Worm (Caenorhabditis elegans): Measurements from ENCODE around the gene F09E5.3.

F09E5.3 gene

DNA sequence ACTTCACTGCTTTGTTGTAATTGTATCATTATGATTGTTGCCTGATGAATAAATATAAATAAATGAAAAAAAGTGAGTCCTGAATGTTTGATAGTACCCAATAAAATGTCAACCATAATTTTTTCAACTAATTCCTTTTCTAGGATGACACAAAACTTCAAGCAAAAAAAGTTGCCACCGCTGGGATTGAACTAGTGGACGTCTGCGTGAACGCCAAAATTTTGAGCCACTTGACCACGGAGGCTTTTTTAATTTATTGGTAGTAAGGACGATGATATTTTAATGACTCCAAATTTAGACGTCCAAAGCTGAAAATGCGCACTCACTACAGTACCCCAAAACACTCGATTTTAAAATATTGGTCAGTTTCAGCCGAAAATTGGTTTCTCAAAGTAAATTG lies 20.2 kb upstream of the F09E5.3 start (continued):
- TF ChIP-seq daf-19 (GFP tag; conservative IDR thresholded peaks at IDR 0.05) (peak; percentile 86), T26A8.4 (GFP tag; IDR thresholded peaks at IDR 0.05) (peak; percentile 89), daf-12 (tag; optimal IDR thresholded peaks at IDR 0.05) (no peak)

DNA sequence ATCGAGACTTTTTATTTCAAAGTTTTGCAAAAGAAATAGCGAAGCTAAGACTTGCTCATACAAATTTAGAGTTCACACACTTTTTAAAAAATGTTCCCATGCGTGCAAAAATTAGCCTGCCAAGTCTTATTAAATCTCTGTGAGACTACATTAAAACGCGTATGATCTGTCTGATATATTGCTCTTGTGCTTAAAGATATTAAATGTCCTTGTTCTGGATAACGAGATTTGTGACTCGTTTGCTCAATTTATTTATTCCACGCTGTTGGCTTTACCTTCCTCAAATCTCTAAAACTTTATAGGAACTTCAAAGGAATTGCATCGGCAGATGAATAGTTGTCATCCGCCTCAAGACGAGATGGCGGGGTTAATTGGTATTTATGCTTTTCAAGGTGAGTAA lies 18.4 kb upstream of the F09E5.3 start, which contains the start of gene srg-69:
Gene srg-69 (plus strand): TSS at position 301 of the 400 bp plus-strand sequence.
- no peak for TF ChIP-seq dmd-9 (GFP tag; IDR thresholded peaks at IDR 0.05)
- no peak for TF ChIP-seq T20F7.1 (GFP tag; optimal IDR thresholded peaks at IDR 0.05)
- no peak for TF ChIP-seq duxl-1 (tag; optimal IDR thresholded peaks at IDR 0.05; ENCODE audit: poor library complexity)
- no peak for TF ChIP-seq F10B5.3 (tag; optimal IDR thresholded peaks at IDR 0.05)
- no peak for TF ChIP-seq aly-2 (tag; optimal IDR thresholded peaks at IDR 0.05)
- no peak for TF ChIP-seq ceh-32 (tag; optimal IDR thresholded peaks at IDR 0.05; ENCODE audit: poor library complexity)
- no peak for TF ChIP-seq zip-2 (tag; optimal IDR thresholded peaks at IDR 0.05)

DNA sequence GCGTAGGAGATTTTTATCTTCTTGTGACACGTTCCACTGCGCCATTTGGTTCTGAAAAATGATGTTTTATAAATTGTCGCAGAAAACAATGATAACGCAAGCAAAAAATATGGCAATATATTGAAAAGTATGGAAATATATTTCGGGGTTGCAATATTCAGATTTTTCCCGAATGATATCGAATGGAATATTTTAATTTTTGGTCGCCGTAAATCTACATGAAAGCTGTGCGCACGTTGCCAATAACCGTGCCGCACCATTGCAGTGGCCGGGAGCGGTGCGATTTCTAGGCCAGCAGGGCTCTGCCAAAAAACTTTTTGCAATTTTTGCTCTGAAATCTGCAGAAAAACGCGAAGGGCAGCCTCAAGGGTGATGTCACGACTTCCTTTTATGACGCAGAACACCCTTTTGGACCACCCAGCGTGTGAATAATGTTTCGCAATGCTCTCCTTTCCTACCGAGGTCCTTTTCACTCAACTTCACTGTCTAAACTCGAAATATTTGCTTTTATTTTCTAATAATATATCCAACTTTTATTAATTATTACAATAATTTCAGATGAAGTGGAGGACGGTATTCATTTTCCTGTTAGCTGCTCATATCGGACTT lies 15.6 kb upstream of the F09E5.3 start, which contains the start of the genes F09E5.11 and bmy-1:
Gene F09E5.11 (minus strand): TSS at position 51 of the 609 bp plus-strand sequence.
Gene bmy-1 (plus strand): TSS at position 559 of the 609 bp plus-strand sequence.
- TF ChIP-seq F37D6.2 (tag; optimal IDR thresholded peaks at IDR 0.05) (peak; percentile 58), T26A8.4 (GFP tag; IDR thresholded peaks at IDR 0.05) (peak; percentile 80), ctbp-1 (GFP tag; IDR thresholded peaks at IDR 0.05) (0 out of 2 replicates have a peak, but pooled peaks have one; percentile 54), vab-7 (GFP tag; IDR thresholded peaks at IDR 0.05) (peak; percentile 82), hlh-30 (tag; optimal IDR thresholded peaks at IDR 0.05; ENCODE audit: insufficient read depth) (peak; percentile 58), nhr-28 (tag; optimal IDR thresholded peaks at IDR 0.05) (peak; percentile 53), zip-2 (tag; optimal IDR thresholded peaks at IDR 0.05) (no peak), nhr-48 (tag; optimal IDR thresholded peaks at IDR 0.05) (peak; percentile 7), daf-12 (tag; optimal IDR thresholded peaks at IDR 0.05) (no peak), duxl-1 (tag; optimal IDR thresholded peaks at IDR 0.05; ENCODE audit: poor library complexity) (peak; percentile 72), daf-19 (GFP tag; conservative IDR thresholded peaks at IDR 0.05) (no peak), mxl-2 (GFP tag; conservative IDR thresholded peaks at IDR 0.05) (no peak), zfp-2 (tag; optimal IDR thresholded peaks at IDR 0.05) (no peak), nhr-76 (tag; optimal IDR thresholded peaks at IDR 0.05) (no peak), ZK337.2 (GFP tag; IDR thresholded peaks at IDR 0.05) (peak; percentile 93), dmd-6 (GFP tag; IDR thresholded peaks at IDR 0.05) (peak; percentile 77), R02D3.7 (tag; optimal IDR thresholded peaks at IDR 0.05) (peak; percentile 93), daf-8 (GFP tag; IDR thresholded peaks at IDR 0.05) (no peak), nhr-237 (tag; optimal IDR thresholded peaks at IDR 0.05) (no peak), saeg-2 (GFP tag; IDR thresholded peaks at IDR 0.05) (peak; percentile 60; the same call in 1 of the 2 replicates), zfp-3 (GFP tag; conservative IDR thresholded peaks at IDR 0.05) (0 out of 2 replicates have a peak, but pooled peaks have one; percentile 14), ceh-62 (tag; optimal IDR thresholded peaks at IDR 0.05) (no peak), F10B5.3 (tag; optimal IDR thresholded peaks at IDR 0.05) (no peak), lin-38 (GFP tag; IDR thresholded peaks at IDR 0.05) (peak; percentile 78), unc-130 (GFP tag; optimal IDR thresholded peaks at IDR 0.05) (peak; percentile 98), madf-5 (GFP tag; IDR thresholded peaks at IDR 0.05) (no peak), sdz-12 (GFP tag; optimal IDR thresholded peaks at IDR 0.05) (peak; percentile 27), lin-1 (GFP tag; IDR thresholded peaks at IDR 0.05) (no peak), mdt-29 (GFP tag; IDR thresholded peaks at IDR 0.05) (no peak), lin-29 (GFP tag; IDR thresholded peaks at IDR 0.05) (no peak), dve-1 (tag; optimal IDR thresholded peaks at IDR 0.05; ENCODE audit: insufficient read depth) (peak; percentile 84), zag-1 (tag; optimal IDR thresholded peaks at IDR 0.05) (no peak), hmg-1.1 (GFP tag; IDR thresholded peaks at IDR 0.05) (peak; percentile 72), nhr-11 (tag; optimal IDR thresholded peaks at IDR 0.05) (peak; percentile 47), ceh-28 (tag; optimal IDR thresholded peaks at IDR 0.05) (no peak), ZK546.5 (tag; optimal IDR thresholded peaks at IDR 0.05) (no peak), lin-13 (GFP tag; optimal IDR thresholded peaks at IDR 0.05) (peak; percentile 79), ztf-7 (tag; optimal IDR thresholded peaks at IDR 0.05) (no peak), zip-11 (GFP tag; IDR thresholded peaks at IDR 0.05) (no peak), ces-1 (GFP tag; optimal IDR thresholded peaks at IDR 0.05) (no peak), daf-16 (GFP tag; optimal IDR thresholded peaks at IDR 0.05) (no peak), daf-16 (tag; optimal IDR thresholded peaks at IDR 0.05) (no peak)
